Comparison of ENCODE assay signal across 5 fruit fly cellular contexts in the genomic region with DNA sequence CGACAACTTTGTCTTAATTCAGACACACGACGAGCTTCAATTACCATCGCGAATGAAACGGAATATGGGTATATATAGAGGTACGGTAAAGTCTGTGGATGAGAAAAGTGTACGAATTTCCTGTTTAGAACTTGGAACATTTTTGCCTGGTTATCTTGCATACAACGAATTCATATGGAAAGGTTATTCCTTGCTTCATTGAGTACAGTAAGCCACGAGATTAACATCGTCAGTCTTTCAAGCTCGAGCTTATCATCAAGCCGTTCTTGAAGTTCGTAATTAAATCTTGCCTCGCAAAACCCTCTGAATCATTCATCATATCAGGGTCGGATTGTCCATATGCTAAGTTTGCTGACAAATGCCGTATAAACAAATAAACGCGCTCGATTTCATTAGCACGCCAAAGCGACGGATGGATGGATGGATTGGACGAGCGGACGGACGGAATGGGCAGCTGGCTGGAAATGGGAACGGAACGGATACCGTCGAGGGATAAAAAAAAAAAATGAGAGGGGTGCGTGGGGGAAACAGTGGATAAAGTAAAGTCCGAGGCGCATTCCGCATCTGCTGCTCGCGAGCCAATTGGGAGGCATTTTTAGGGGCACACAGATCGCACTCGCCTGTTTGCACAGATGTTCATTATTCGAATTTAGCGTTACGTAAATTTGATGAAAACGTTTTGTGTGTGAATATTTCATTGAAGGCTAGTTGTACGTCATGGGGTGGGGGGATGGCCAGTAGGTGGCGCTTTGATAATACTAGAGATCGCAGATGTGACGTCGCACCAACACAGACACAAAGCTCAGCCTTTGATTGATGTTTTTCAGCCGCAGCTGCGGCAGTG.
TF ChIP-seq lines count a peak whose summit lies in the region.

No protein-coding gene starts in this region.

- TF ChIP-seq CTCF in S2 (optimal IDR thresholded peaks at IDR 0.05; lab: Kevin White, UChicago): peak; percentile 58 to 68
- peak; percentile 83 for TF ChIP-seq CTCF in whole organism, embryonic (GFP tag; optimal IDR thresholded peaks at IDR 0.05; lab: Kevin White, UChicago)

TF ChIP-seq in whole organism, adult, 20 proteins besides CTCF, POLR2A, EP300 and RAD21:
- TF ChIP-seq kay (GFP tag; lab: Kevin White, UChicago; ENCODE audit: borderline replicate concordance) (peak; percentile 82), pad (GFP tag; optimal IDR thresholded peaks at IDR 0.05; lab: Kevin White, UChicago) (no peak), tj (GFP tag; optimal IDR thresholded peaks at IDR 0.05; lab: Kevin White, UChicago) (peak; percentile 58), toe (GFP tag; optimal IDR thresholded peaks at IDR 0.05; lab: Kevin White, UChicago) (no peak)

TF ChIP-seq in whole organism, embryonic, 481 proteins besides CTCF, POLR2A, EP300 and RAD21:
- TF ChIP-seq ftz-f1 (GFP tag; optimal IDR thresholded peaks at IDR 0.05; lab: Kevin White, UChicago) (peak; percentile 4), da (GFP tag; optimal IDR thresholded peaks at IDR 0.05; lab: Kevin White, UChicago) (peak; percentile 6), chinmo (GFP tag; IDR thresholded peaks at IDR 0.05; lab: Robert Waterston, UW; ENCODE audit: partially characterized antibody) (0 out of 4 replicates have a peak, but pooled peaks have one; percentile 32), ssp (GFP tag; IDR thresholded peaks at IDR 0.05; lab: Robert Waterston, UW) (0 out of 2 replicates have a peak, but pooled peaks have one; percentile 7), crol (GFP tag; IDR thresholded peaks at IDR 0.05; lab: Robert Waterston, UW) (peak; percentile 49), ERR (GFP tag; optimal IDR thresholded peaks at IDR 0.05; lab: Kevin White, UChicago) (no peak), sd (tag; optimal IDR thresholded peaks at IDR 0.05; lab: Kevin White, UChicago) (peak; percentile 67), pan (optimal IDR thresholded peaks at IDR 0.05; lab: Kevin White, UChicago) (no peak), pan (GFP tag; optimal IDR thresholded peaks at IDR 0.05 in 1 of 2, IDR thresholded peaks at IDR 0.05 in 1 of 2) (peak in 1 of 2 experiments; percentile 23), grau (tag; optimal IDR thresholded peaks at IDR 0.05; lab: Kevin White, UChicago) (peak; percentile 62), eve (GFP tag; optimal IDR thresholded peaks at IDR 0.05; lab: Kevin White, UChicago) (peak in 1 of 2 experiments; percentile 5), CG7839 (tag; optimal IDR thresholded peaks at IDR 0.05; lab: Kevin White, UChicago) (no peak), CG6765 (GFP tag; optimal IDR thresholded peaks at IDR 0.05; lab: Kevin White, UChicago) (no peak), Pdp1 (GFP tag; optimal IDR thresholded peaks at IDR 0.05; lab: Kevin White, UChicago) (peak in 1 of 2 experiments; percentile 41), Med (GFP tag; lab: Kevin White, UChicago) (peak; percentile 43)

TF ChIP-seq in whole organism, prepupa, 60 proteins besides CTCF, POLR2A, EP300 and RAD21:
- TF ChIP-seq Sox15 (GFP tag; optimal IDR thresholded peaks at IDR 0.05; lab: Kevin White, UChicago) (no peak), dac (GFP tag; optimal IDR thresholded peaks at IDR 0.05; lab: Kevin White, UChicago) (no peak), lz (GFP tag; optimal IDR thresholded peaks at IDR 0.05; lab: Kevin White, UChicago) (no peak), Blimp-1 (GFP tag; optimal IDR thresholded peaks at IDR 0.05; lab: Kevin White, UChicago) (no peak), fkh (GFP tag; optimal IDR thresholded peaks at IDR 0.05; lab: Kevin White, UChicago) (peak; percentile 46), CG8319 (GFP tag; optimal IDR thresholded peaks at IDR 0.05; lab: Kevin White, UChicago) (no peak), CG11294 (GFP tag; IDR thresholded peaks at IDR 0.05; lab: Robert Waterston, UW) (no peak), eg (GFP tag; IDR thresholded peaks at IDR 0.05; lab: Robert Waterston, UW) (no peak; the same call in 2 of the 3 replicates), CG6854 (GFP tag; optimal IDR thresholded peaks at IDR 0.05; lab: Kevin White, UChicago) (peak; percentile 14), acj6 (GFP tag; optimal IDR thresholded peaks at IDR 0.05; lab: Kevin White, UChicago) (no peak), CG6163 (GFP tag; IDR thresholded peaks at IDR 0.05; lab: Robert Waterston, UW) (no peak), Hr39 (GFP tag; optimal IDR thresholded peaks at IDR 0.05; lab: Kevin White, UChicago) (no peak), OdsH (GFP tag; optimal IDR thresholded peaks at IDR 0.05; lab: Kevin White, UChicago) (no peak), esn (GFP tag; optimal IDR thresholded peaks at IDR 0.05; lab: Kevin White, UChicago) (no peak), salr (GFP tag; optimal IDR thresholded peaks at IDR 0.05; lab: Kevin White, UChicago) (no peak), CG34406 (GFP tag; optimal IDR thresholded peaks at IDR 0.05; lab: Kevin White, UChicago) (no peak), Eip78C (GFP tag; lab: Kevin White, UChicago) (peak; percentile 5), net (GFP tag; optimal IDR thresholded peaks at IDR 0.05; lab: Kevin White, UChicago) (no peak), CG10669 (GFP tag; optimal IDR thresholded peaks at IDR 0.05; lab: Kevin White, UChicago) (no peak), Eip75B (GFP tag; optimal IDR thresholded peaks at IDR 0.05; lab: Kevin White, UChicago) (no peak), CG8119 (GFP tag; IDR thresholded peaks at IDR 0.05; lab: Robert Waterston, UW) (no peak), svp (GFP tag; lab: Kevin White, UChicago) (peak; percentile 69), vri (GFP tag; optimal IDR thresholded peaks at IDR 0.05; lab: Kevin White, UChicago) (peak; percentile 5), Ets21C (GFP tag; optimal IDR thresholded peaks at IDR 0.05; lab: Kevin White, UChicago) (no peak)

TF ChIP-seq in whole organism, pupa, 21 proteins besides CTCF, POLR2A, EP300 and RAD21:
- TF ChIP-seq EcR (GFP tag; optimal IDR thresholded peaks at IDR 0.05; lab: Kevin White, UChicago) (no peak), CG12605 (GFP tag; IDR thresholded peaks at IDR 0.05; lab: Robert Waterston, UW) (0 out of 2 replicates have a peak, but pooled peaks have one; percentile 6)
